Fruit fly (Drosophila melanogaster): ENCODE results near the gene myd.

The myd gene

dm6 chr3R:19225446-19225955, 45.0 kb downstream of the myd start (continued):
- TF ChIP-seq CG34376 (GFP tag; optimal IDR thresholded peaks at IDR 0.05): peak; percentile 3
- TF ChIP-seq usp (GFP tag; optimal IDR thresholded peaks at IDR 0.05): no peak
- TF ChIP-seq p53 (GFP tag; optimal IDR thresholded peaks at IDR 0.05): no peak
- no peak for TF ChIP-seq CG13894 (tag; optimal IDR thresholded peaks at IDR 0.05)
- TF ChIP-seq nom (GFP tag; optimal IDR thresholded peaks at IDR 0.05): no peak
- no peak for TF ChIP-seq ac (GFP tag; optimal IDR thresholded peaks at IDR 0.05)
- TF ChIP-seq zfh2 (GFP tag; optimal IDR thresholded peaks at IDR 0.05): no peak
- TF ChIP-seq ken (GFP tag; IDR thresholded peaks at IDR 0.05): no peak
- TF ChIP-seq NK7.1 (GFP tag; optimal IDR thresholded peaks at IDR 0.05): no peak
- peak; percentile 75 for TF ChIP-seq CG4360 (GFP tag; IDR thresholded peaks at IDR 0.05)
- peak; percentile 5 for TF ChIP-seq Vsx1 (GFP tag; optimal IDR thresholded peaks at IDR 0.05)
- TF ChIP-seq CG6689 (GFP tag; IDR thresholded peaks at IDR 0.05): 0 out of 2 replicates have a peak, but pooled peaks have one; percentile 21
- no peak for TF ChIP-seq chif (GFP tag; optimal IDR thresholded peaks at IDR 0.05)
- TF ChIP-seq ssp (GFP tag; IDR thresholded peaks at IDR 0.05): no peak
- TF ChIP-seq Rfx (GFP tag; IDR thresholded peaks at IDR 0.05): no peak
- no peak for TF ChIP-seq CG11696 (GFP tag; IDR thresholded peaks at IDR 0.05)
- TF ChIP-seq onecut (GFP tag; IDR thresholded peaks at IDR 0.05): peak; percentile 97
- no peak for TF ChIP-seq HmgD (GFP tag; optimal IDR thresholded peaks at IDR 0.05)
- no peak for TF ChIP-seq Ssrp (tag; optimal IDR thresholded peaks at IDR 0.05)
- peak; percentile 70 for TF ChIP-seq exex (tag; optimal IDR thresholded peaks at IDR 0.05)
- TF ChIP-seq CG8281 (tag; optimal IDR thresholded peaks at IDR 0.05): no peak
- no peak for TF ChIP-seq trh (GFP tag; optimal IDR thresholded peaks at IDR 0.05)
- TF ChIP-seq lmd (GFP tag; IDR thresholded peaks at IDR 0.05): no peak
- TF ChIP-seq CG2202 (tag; optimal IDR thresholded peaks at IDR 0.05): no peak
- TF ChIP-seq pzg (GFP tag; optimal IDR thresholded peaks at IDR 0.05): no peak
- no peak for TF ChIP-seq Nf-YC (tag; optimal IDR thresholded peaks at IDR 0.05)
- TF ChIP-seq stwl (tag; optimal IDR thresholded peaks at IDR 0.05): no peak
- no peak for TF ChIP-seq CG12155 (GFP tag; optimal IDR thresholded peaks at IDR 0.05)
- no peak for TF ChIP-seq run (tag; optimal IDR thresholded peaks at IDR 0.05)
- TF ChIP-seq CG9797 (GFP tag; optimal IDR thresholded peaks at IDR 0.05): no peak
- TF ChIP-seq CG2875 (GFP tag; optimal IDR thresholded peaks at IDR 0.05): no peak
- peak; percentile 63; the same call in 1 of the 3 replicates for TF ChIP-seq CG34422 (GFP tag; IDR thresholded peaks at IDR 0.05)
- no peak for TF ChIP-seq tx (GFP tag; optimal IDR thresholded peaks at IDR 0.05)
- no peak for TF ChIP-seq sens-2 (GFP tag; IDR thresholded peaks at IDR 0.05)
- TF ChIP-seq Aef1 (GFP tag; IDR thresholded peaks at IDR 0.05): peak; percentile 36
- TF ChIP-seq otp (GFP tag; IDR thresholded peaks at IDR 0.05): no peak
- TF ChIP-seq pum (GFP tag; optimal IDR thresholded peaks at IDR 0.05): no peak
- no peak for TF ChIP-seq PHDP (tag; optimal IDR thresholded peaks at IDR 0.05)
- peak; percentile 30; the same call in 1 of the 2 replicates for TF ChIP-seq rib (GFP tag; IDR thresholded peaks at IDR 0.05)
- TF ChIP-seq GATAe (GFP tag; conservative IDR thresholded peaks at IDR 0.05): peak; percentile 72
- TF ChIP-seq sd (tag; optimal IDR thresholded peaks at IDR 0.05): peak; percentile 83
- TF ChIP-seq disco-r (GFP tag; optimal IDR thresholded peaks at IDR 0.05): no peak
- no peak for TF ChIP-seq Atf3 (GFP tag; optimal IDR thresholded peaks at IDR 0.05)
- TF ChIP-seq CG43689 (GFP tag; IDR thresholded peaks at IDR 0.05): no peak
- TF ChIP-seq gsb (GFP tag; IDR thresholded peaks at IDR 0.05): no peak
- TF ChIP-seq CG8478 (optimal IDR thresholded peaks at IDR 0.05): no peak
- no peak for TF ChIP-seq CG17186 (GFP tag; optimal IDR thresholded peaks at IDR 0.05)
- TF ChIP-seq toy (GFP tag; IDR thresholded peaks at IDR 0.05): no peak
- TF ChIP-seq nerfin-1 (tag; optimal IDR thresholded peaks at IDR 0.05): peak; percentile 0
- peak; percentile 76 for TF ChIP-seq yki (optimal IDR thresholded peaks at IDR 0.05)
- no peak for TF ChIP-seq CG30403 (GFP tag; optimal IDR thresholded peaks at IDR 0.05)
- TF ChIP-seq odd (GFP tag; optimal IDR thresholded peaks at IDR 0.05): peak; percentile 8
- TF ChIP-seq Xbp1 (GFP tag; optimal IDR thresholded peaks at IDR 0.05): no peak
